Worm (Caenorhabditis elegans): ENCODE measurements around the gene lin-37.

DNA sequence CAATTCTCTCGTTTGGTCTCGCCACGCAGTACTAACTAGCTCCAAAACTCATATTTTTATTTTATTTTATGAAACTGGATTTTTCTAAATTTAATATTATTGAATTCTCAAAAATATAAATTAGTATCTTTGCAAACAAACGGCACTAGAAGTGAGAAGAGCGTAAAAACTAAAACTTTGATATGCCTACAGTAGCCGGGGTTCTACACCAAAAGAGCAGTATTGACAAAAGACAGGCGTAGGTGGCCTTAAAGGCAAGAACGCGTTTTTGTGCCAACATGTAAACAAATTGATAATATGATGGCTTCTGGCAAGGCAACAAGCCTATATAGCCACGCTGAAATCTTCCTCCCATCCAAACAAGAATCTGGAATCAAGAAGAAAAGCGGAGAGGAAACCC lies 9.8 kb downstream of the lin-37 start, which contains the start of gene R01H2.1:
- TF ChIP-seq pha-4 (GFP tag; IDR thresholded peaks at IDR 0.05) (no peak), pha-4 (tag; optimal IDR thresholded peaks at IDR 0.05) (no peak), F37D6.2 (tag; optimal IDR thresholded peaks at IDR 0.05) (no peak), aha-1 (tag) (no peak), snpc-4 (tag; optimal IDR thresholded peaks at IDR 0.05) (no peak), hmg-1.1 (GFP tag; IDR thresholded peaks at IDR 0.05) (no peak), nhr-11 (tag; optimal IDR thresholded peaks at IDR 0.05) (no peak), ceh-82 (tag; optimal IDR thresholded peaks at IDR 0.05) (no peak), tag-97 (GFP tag; IDR thresholded peaks at IDR 0.05) (no peak)

Measured in whole organism, L4 larva.